Worm (Caenorhabditis elegans): Measurements from ENCODE around the gene srz-79.

- TF ChIP-seq him-1 (tag; optimal IDR thresholded peaks at IDR 0.05) (no peak), dao-5 (tag; optimal IDR thresholded peaks at IDR 0.05) (no peak), W03F9.2 (tag; optimal IDR thresholded peaks at IDR 0.05) (no peak)
Measured at ce11 chrIV:3493310-3493709, at the start of gene srz-79.
